Worm (Caenorhabditis elegans): Measurements from ENCODE around the gene R08C7.5.
A peak's percentile ranks its signal among the peaks of the same experiment; 100 is the strongest.

R08C7.5 gene

ce11 chrIV:4406054-4406539 is 23.9 kb upstream of the R08C7.5 start (continued):
- no peak for TF ChIP-seq pag-3 (tag; optimal IDR thresholded peaks at IDR 0.05; ENCODE audit: borderline replicate concordance, insufficient read depth)
- peak; percentile 55 for TF ChIP-seq nhr-19 (GFP tag; conservative IDR thresholded peaks at IDR 0.05)
- TF ChIP-seq mab-9 (GFP tag; IDR thresholded peaks at IDR 0.05), result 0 out of 2 replicates have a peak, but pooled peaks have one; percentile 45
- TF ChIP-seq nhr-85 (tag), result peak; percentile 91
- TF ChIP-seq unc-130 (tag; optimal IDR thresholded peaks at IDR 0.05), result peak; percentile 81
- TF ChIP-seq nhr-84 (tag; optimal IDR thresholded peaks at IDR 0.05), result no peak
- no peak for TF ChIP-seq lin-39 (tag; optimal IDR thresholded peaks at IDR 0.05)
- peak; percentile 16 to 77 (median 61) for TF ChIP-seq ceh-82 (tag; optimal IDR thresholded peaks at IDR 0.05)
- peak; percentile 66; the same call in 1 of the 2 replicates for TF ChIP-seq grh-1 (GFP tag; IDR thresholded peaks at IDR 0.05)
- peak; percentile 63 for TF ChIP-seq vab-15 (tag; optimal IDR thresholded peaks at IDR 0.05)
- TF ChIP-seq ceh-63 (GFP tag; optimal IDR thresholded peaks at IDR 0.05), result no peak
- no peak for TF ChIP-seq efl-3 (GFP tag; optimal IDR thresholded peaks at IDR 0.05)
- TF ChIP-seq elt-2 (tag; optimal IDR thresholded peaks at IDR 0.05), result peak; percentile 64
- TF ChIP-seq dpl-1 (GFP tag; optimal IDR thresholded peaks at IDR 0.05), result peak; percentile 66 to 79 (median 69)
- no peak for TF ChIP-seq zip-4 (GFP tag; optimal IDR thresholded peaks at IDR 0.05)
- peak; percentile 12 for TF ChIP-seq mef-2 (tag; optimal IDR thresholded peaks at IDR 0.05)
- no peak for TF ChIP-seq nhr-12 (tag; optimal IDR thresholded peaks at IDR 0.05)
- peak in 1 of 2 experiments; percentile 41 for TF ChIP-seq ztf-11 (tag; optimal IDR thresholded peaks at IDR 0.05)
- no peak for TF ChIP-seq nhr-28 (tag; optimal IDR thresholded peaks at IDR 0.05)
- no peak for TF ChIP-seq Y116A8C.19 (tag; optimal IDR thresholded peaks at IDR 0.05; ENCODE audit: borderline replicate concordance)
- TF ChIP-seq nhr-90 (tag; optimal IDR thresholded peaks at IDR 0.05; ENCODE audit: poor library complexity), result peak; percentile 42
- peak; percentile 27 for TF ChIP-seq ama-1 (optimal IDR thresholded peaks at IDR 0.05)
- no peak for TF ChIP-seq alr-1 (tag; optimal IDR thresholded peaks at IDR 0.05; ENCODE audit: borderline replicate concordance)
- TF ChIP-seq ztf-4 (tag; optimal IDR thresholded peaks at IDR 0.05), result no peak
- no peak for TF ChIP-seq fkh-4 (tag; optimal IDR thresholded peaks at IDR 0.05; ENCODE audit: borderline replicate concordance)
- TF ChIP-seq ces-1 (GFP tag; optimal IDR thresholded peaks at IDR 0.05), result no peak
- peak; percentile 7 for TF ChIP-seq sup-37 (GFP tag; optimal IDR thresholded peaks at IDR 0.05)
- TF ChIP-seq lin-35 (GFP tag; optimal IDR thresholded peaks at IDR 0.05), result peak; percentile 81 to 86
- TF ChIP-seq C16A3.4 (tag; optimal IDR thresholded peaks at IDR 0.05), result peak; percentile 61
- no peak for TF ChIP-seq ceh-8 (GFP tag; optimal IDR thresholded peaks at IDR 0.05)
- TF ChIP-seq C34B4.2 (tag; optimal IDR thresholded peaks at IDR 0.05), result no peak
- TF ChIP-seq swsn-7 (tag; optimal IDR thresholded peaks at IDR 0.05), result peak; percentile 76
- peak; percentile 30 for TF ChIP-seq dsc-1 (tag; optimal IDR thresholded peaks at IDR 0.05)
- no peak for TF ChIP-seq C04F5.9 (tag; optimal IDR thresholded peaks at IDR 0.05)
- peak; percentile 47 to 79 for TF ChIP-seq lsy-2 (tag; optimal IDR thresholded peaks at IDR 0.05)
- TF ChIP-seq ets-5 (GFP tag; IDR thresholded peaks at IDR 0.05), result no peak
- peak; percentile 41 for TF ChIP-seq sox-4 (tag; optimal IDR thresholded peaks at IDR 0.05)
- TF ChIP-seq efl-1 (optimal IDR thresholded peaks at IDR 0.05), result peak; percentile 71 to 82
- TF ChIP-seq efl-1 (GFP tag; optimal IDR thresholded peaks at IDR 0.05 in 1 of 2), result peak; percentile 76 to 97
- no peak for TF ChIP-seq egl-13 (tag; optimal IDR thresholded peaks at IDR 0.05)
- no peak for TF ChIP-seq unc-98 (GFP tag; IDR thresholded peaks at IDR 0.05)
- peak; percentile 1 for TF ChIP-seq zag-1 (tag; optimal IDR thresholded peaks at IDR 0.05)
- peak; percentile 54 for TF ChIP-seq fos-1 (tag; optimal IDR thresholded peaks at IDR 0.05)
- peak; percentile 77 for TF ChIP-seq snu-23 (GFP tag; optimal IDR thresholded peaks at IDR 0.05)
- TF ChIP-seq nhr-47 (tag; optimal IDR thresholded peaks at IDR 0.05), result peak; percentile 78
- no peak for TF ChIP-seq unc-62 (GFP tag; optimal IDR thresholded peaks at IDR 0.05)
- peak in 1 of 2 experiments; percentile 55 for TF ChIP-seq mdl-1 (tag; optimal IDR thresholded peaks at IDR 0.05)
- TF ChIP-seq F16B12.6 (tag; optimal IDR thresholded peaks at IDR 0.05), result peak; percentile 44
- TF ChIP-seq lir-3 (tag; optimal IDR thresholded peaks at IDR 0.05; ENCODE audit: poor library complexity), result peak; percentile 41
- peak; percentile 62 for TF ChIP-seq unc-86 (tag; optimal IDR thresholded peaks at IDR 0.05)
- TF ChIP-seq irx-1 (tag; optimal IDR thresholded peaks at IDR 0.05), result no peak
- TF ChIP-seq hlh-4 (tag; optimal IDR thresholded peaks at IDR 0.05), result no peak

Data from whole organism, L1 larva.